Fruit fly (Drosophila melanogaster): ENCODE data around the gene Grx1.
A peak's percentile ranks its signal among the peaks of the same experiment; 100 is the strongest.

dm6 chr3L:18833234-18833633 is 35.8 kb upstream of the Grx1 start:
- peak; percentile 56 for TF ChIP-seq CG10543 (GFP tag; optimal IDR thresholded peaks at IDR 0.05)
- no peak for TF ChIP-seq CG17802 (tag; optimal IDR thresholded peaks at IDR 0.05)
- TF ChIP-seq CG8478 (optimal IDR thresholded peaks at IDR 0.05) = no peak
